Fruit fly (Drosophila melanogaster) Kc167 (cell line): Measurements from ENCODE around the gene CG3408.

Source experiments
- Myc ChIP-seq: fragments of >200 bp; optimal IDR thresholded peaks from 2 replicates; lab custom pipeline; 2017; ENCODE audit warnings: missing external identifiers
- Sin3A ChIP-seq: fragments of >200 bp; optimal IDR thresholded peaks from 2 replicates; lab custom pipeline; 2018; ENCODE audit warnings: missing external identifiers
- ttk ChIP-seq: sonication (Bioruptor generic); optimal IDR thresholded peaks from 2 replicates; lab custom pipeline; 2017; ENCODE audit warnings: missing external identifiers

DNA sequence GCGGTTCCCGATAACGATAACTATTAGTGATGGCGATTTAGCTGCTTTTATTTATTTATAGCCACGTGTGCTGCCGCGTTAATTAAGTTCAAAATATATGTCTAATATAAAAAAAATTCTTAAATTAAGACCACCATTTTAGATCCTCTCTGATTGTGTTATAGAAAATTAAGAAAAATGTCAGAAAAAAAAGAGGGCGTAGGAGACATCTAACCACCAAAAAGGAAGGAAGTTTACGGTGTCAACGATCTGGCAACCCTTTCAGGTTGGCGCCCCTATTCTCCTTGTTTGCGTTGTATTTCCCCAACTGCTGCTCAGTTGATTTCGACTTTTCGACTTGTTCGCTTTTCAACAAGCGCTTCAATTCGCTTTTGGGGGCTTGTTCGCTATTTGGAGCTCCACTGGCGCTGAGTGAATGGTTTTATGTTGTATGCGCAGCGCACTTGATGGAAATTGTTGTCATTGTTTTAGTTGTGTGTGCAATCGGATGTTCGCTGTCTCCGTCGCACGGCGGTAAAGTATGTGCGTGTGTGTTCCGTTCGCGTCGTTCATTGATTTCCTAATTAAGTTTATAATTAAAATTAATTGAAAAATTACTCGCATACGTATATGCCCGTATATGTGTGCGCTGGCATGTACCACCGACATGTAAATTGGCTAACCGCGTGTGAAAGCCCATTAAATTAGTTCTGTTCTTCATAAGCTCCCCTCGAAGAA, 48.5 kb downstream of the CG3408 start, which contains the start of the genes CG3434 and CG44838:
- no peak for TF ChIP-seq Sin3A
- TF ChIP-seq ttk: no peak
- no peak for TF ChIP-seq Myc (lab: Kevin White, UChicago)
